Worm (Caenorhabditis elegans) whole organism, early embryonic: ENCODE data around the gene R11G1.2.

ENCODE experiments used
- F13C5.2 ChIP-seq: sonication (generic microtip); optimal IDR thresholded peaks from 2 replicates; lab custom pipeline; 2017; ENCODE audit warnings: mild to moderate bottlenecking, missing genetic modification characterization, inconsistent platforms, missing compliant biosample characterization
- ama-1 ChIP-seq: fragments of 150-350 bp; optimal IDR thresholded peaks from 2 replicates; lab custom pipeline; 2014
- ceh-13 ChIP-seq: fragments of 200-800 bp; sonication (Bioruptor generic); optimal IDR thresholded peaks from 2 replicates; lab custom pipeline; 2018; ENCODE audit warnings: mild to moderate bottlenecking, missing genetic modification characterization, missing compliant biosample characterization
- ets-7 ChIP-seq: sonication (generic microtip); optimal IDR thresholded peaks from 2 replicates; lab custom pipeline; 2016; ENCODE audit warnings: missing genotype, missing genetic modification characterization, missing compliant biosample characterization
- flt-1 ChIP-seq: fragments of 200-800 bp; sonication (Bioruptor generic); IDR thresholded peaks from 2 replicates; pipeline ENCODE4 v1.3.6; 2022; ENCODE audit warnings: missing genetic modification characterization, missing compliant biosample characterization
- hmg-4 ChIP-seq: fragments of 200-800 bp; sonication (Bioruptor generic); optimal IDR thresholded peaks from 2 replicates; lab custom pipeline; 2018; ENCODE audit warnings: mild to moderate bottlenecking, missing genetic modification characterization, missing compliant biosample characterization
- tbx-11 ChIP-seq: fragments of 200-800 bp; sonication (Bioruptor generic); IDR thresholded peaks from 2 replicates; pipeline ENCODE4 v1.3.6; 2022; ENCODE audit warnings: missing genetic modification characterization, missing compliant biosample characterization
- tbx-37 ChIP-seq: fragments of 200-800 bp; sonication (Bioruptor generic); conservative IDR thresholded peaks from 2 replicates; pipeline ENCODE4 v1.3.6; 2022; ENCODE audit warnings: missing genetic modification reagents, missing genetic modification characterization, missing compliant biosample characterization

ce11 chrX:3611740-3612139 lies 38.7 kb upstream of the R11G1.2 start:
- TF ChIP-seq ama-1 (no peak), ets-7 (tag; lab: Kevin White, UChicago) (no peak), hmg-4 (GFP tag; lab: Kevin White, UChicago) (no peak), ceh-13 (GFP tag; lab: Kevin White, UChicago) (no peak), flt-1 (no peak), tbx-37 (GFP tag; lab: Robert Waterston, UW) (no peak), tbx-11 (GFP tag; lab: Robert Waterston, UW) (no peak), F13C5.2 (tag; lab: Kevin White, UChicago) (no peak)
